Worm (Caenorhabditis elegans) whole organism, L2 larva: Measurements from ENCODE around the gene gcy-3.

Experiments used
- C34F6.9 ChIP-seq: fragments of 150-350 bp; optimal IDR thresholded peaks from 2 replicates; lab custom pipeline; 2014; ENCODE audit warnings: missing biosample characterization, missing genetic modification characterization
- ZK546.5 ChIP-seq: sonication (generic microtip); optimal IDR thresholded peaks from 2 replicates; lab custom pipeline; 2017; ENCODE audit warnings: missing biosample characterization, missing genetic modification characterization
- ama-1 ChIP-seq: fragments of 150-350 bp; optimal IDR thresholded peaks from 2 replicates; lab custom pipeline; 2018; ENCODE audit warnings: inconsistent platforms
- ceh-82 ChIP-seq: fragments of 150-350 bp; optimal IDR thresholded peaks from 2 replicates; lab custom pipeline; 2014; ENCODE audit warnings: missing biosample characterization, missing genetic modification characterization
- lin-13 ChIP-seq: fragments of 150-350 bp; optimal IDR thresholded peaks from 2 replicates; lab custom pipeline; 2014; ENCODE audit warnings: missing biosample characterization, missing genetic modification reagents, missing genetic modification characterization
- nhr-12 ChIP-seq: fragments of 150-350 bp; optimal IDR thresholded peaks from 2 replicates; lab custom pipeline; 2014; ENCODE audit warnings: missing biosample characterization, missing genetic modification characterization

DNA sequence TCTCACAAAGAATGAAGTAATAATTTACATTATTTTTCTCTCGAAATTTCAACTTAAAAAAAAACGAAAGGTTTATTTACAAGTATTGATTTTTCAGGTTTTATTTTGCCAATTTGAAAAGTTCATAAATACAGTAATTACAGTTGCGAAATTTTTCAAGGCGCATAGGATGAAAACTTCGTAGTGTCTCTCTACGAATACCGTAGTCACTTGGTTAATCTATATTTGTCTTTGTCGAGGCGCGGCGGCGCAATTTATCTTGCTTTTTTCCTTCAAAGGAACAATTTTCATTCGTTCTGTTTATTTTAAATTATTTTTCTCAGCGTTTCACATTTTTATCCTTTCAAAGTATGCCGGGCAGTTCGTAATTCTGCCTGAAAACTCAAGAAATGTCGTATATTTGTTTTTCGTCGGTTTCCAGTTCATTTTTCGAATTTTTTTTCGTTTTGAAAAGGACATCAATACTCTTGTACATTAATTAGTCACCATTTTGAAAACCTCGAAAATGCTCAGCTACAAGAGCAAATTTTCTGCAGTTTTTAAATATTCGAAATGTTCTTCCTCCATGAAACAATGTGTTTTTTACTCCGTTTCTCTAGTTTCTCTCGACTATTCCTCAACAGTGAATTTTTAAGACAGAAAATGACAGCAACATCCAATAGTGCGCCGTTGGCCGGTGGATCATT lies 16.6 kb upstream of the gcy-3 start, which contains the start of gene mex-6:
- TF ChIP-seq C34F6.9 (tag; lab: Kevin White, UChicago): no peak
- no peak for TF ChIP-seq nhr-12 (tag; lab: Kevin White, UChicago)
- TF ChIP-seq lin-13 (GFP tag; lab: Kevin White, UChicago): no peak
- no peak for TF ChIP-seq ceh-82 (tag; lab: Kevin White, UChicago)
- no peak for TF ChIP-seq ama-1
- no peak for TF ChIP-seq ZK546.5 (tag; lab: Kevin White, UChicago)
